Fruit fly (Drosophila melanogaster) Kc167 (cell line): Measurements from ENCODE around the gene dome.

ENCODE experiments used
- Myc ChIP-seq: fragments of >200 bp; optimal IDR thresholded peaks from 2 replicates; lab custom pipeline; 2017; ENCODE audit warnings: missing external identifiers
- Sin3A ChIP-seq: fragments of >200 bp; optimal IDR thresholded peaks from 2 replicates; lab custom pipeline; 2018; ENCODE audit warnings: missing external identifiers
- h ChIP-seq: fragments of >200 bp; optimal IDR thresholded peaks from 3 replicates; lab custom pipeline; 2018; ENCODE audit warnings: missing external identifiers
- insv ChIP-seq: fragments of >200 bp; optimal IDR thresholded peaks from 3 replicates; lab custom pipeline; 2018; ENCODE audit warnings: missing external identifiers
- psq ChIP-seq: fragments of >200 bp; optimal IDR thresholded peaks from 2 replicates; lab custom pipeline; 2017; ENCODE audit warnings: missing external identifiers
- ttk ChIP-seq: sonication (Bioruptor generic); optimal IDR thresholded peaks from 2 replicates; lab custom pipeline; 2017; ENCODE audit warnings: missing external identifiers

DNA sequence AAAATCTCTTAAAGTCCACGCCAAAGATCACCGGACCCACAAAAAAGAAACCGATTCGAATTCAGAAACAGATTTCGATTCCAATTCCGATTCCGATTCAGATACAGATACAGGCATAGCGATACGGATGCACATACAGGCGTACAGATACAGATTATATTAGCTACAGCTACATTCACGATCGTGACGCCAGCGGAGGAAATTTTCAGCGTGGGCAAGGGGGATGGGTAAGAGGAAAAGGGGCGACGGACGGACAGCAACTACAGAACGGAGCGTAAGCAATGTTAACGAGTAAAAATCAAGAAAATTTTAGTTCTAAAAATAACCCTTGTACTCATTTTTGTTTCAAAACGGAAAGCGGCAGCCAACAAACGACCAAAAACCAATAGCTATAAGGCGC is 33.7 kb upstream of the dome start:
- no peak for TF ChIP-seq insv (lab: Kevin White, UChicago)
- TF ChIP-seq Sin3A (lab: Kevin White, UChicago), result no peak
- no peak for TF ChIP-seq ttk (lab: Kevin White, UChicago)
- TF ChIP-seq h (lab: Kevin White, UChicago), result no peak
- TF ChIP-seq psq (lab: Kevin White, UChicago), result no peak
- no peak for TF ChIP-seq Myc (lab: Kevin White, UChicago)
